Worm (Caenorhabditis elegans) whole organism, L3 larva: ENCODE results near the gene ZK470.14.
A peak's percentile ranks its signal among the peaks of the same experiment; 100 is the strongest.

Experiments used
- R02D3.7 ChIP-seq: fragments of 150-350 bp; optimal IDR thresholded peaks from 2 replicates; lab custom pipeline; 2014; ENCODE audit warnings: missing biosample characterization, missing genetic modification characterization
- ZK546.5 ChIP-seq: sonication (generic microtip); optimal IDR thresholded peaks from 2 replicates; lab custom pipeline; 2017; ENCODE audit warnings: missing biosample characterization, missing genetic modification characterization
- aly-2 ChIP-seq: fragments of 150-350 bp; optimal IDR thresholded peaks from 2 replicates; lab custom pipeline; 2014; ENCODE audit warnings: missing biosample characterization, missing genetic modification characterization
- ama-1 ChIP-seq: fragments of 150-350 bp; optimal IDR thresholded peaks from 2 replicates; lab custom pipeline; 2018
- ceh-16 ChIP-seq: sonication (generic microtip); optimal IDR thresholded peaks from 2 replicates; lab custom pipeline; 2017; ENCODE audit warnings: missing biosample characterization, missing genetic modification characterization
- ceh-28 ChIP-seq: fragments of 150-350 bp; optimal IDR thresholded peaks from 2 replicates; lab custom pipeline; 2014; ENCODE audit warnings: missing biosample characterization, missing genetic modification reagents, missing genetic modification characterization
- ceh-82 ChIP-seq: fragments of 150-350 bp; optimal IDR thresholded peaks from 2 replicates; lab custom pipeline; 2014; ENCODE audit warnings: missing biosample characterization, missing genetic modification characterization
- ceh-9 ChIP-seq: sonication (generic microtip); optimal IDR thresholded peaks from 2 replicates; lab custom pipeline; 2018; ENCODE audit warnings: missing biosample characterization, missing genetic modification characterization
- daf-12 ChIP-seq: fragments of 150-350 bp; optimal IDR thresholded peaks from 2 replicates; lab custom pipeline; 2014; ENCODE audit warnings: missing biosample characterization, missing genetic modification reagents, missing genetic modification characterization
- egl-27 ChIP-seq: sonication (generic microtip); optimal IDR thresholded peaks from 4 replicates; lab custom pipeline; 2017; ENCODE audit warnings: missing biosample characterization, missing genetic modification reagents, missing genetic modification characterization
- egl-5 ChIP-seq: fragments of 150-350 bp; optimal IDR thresholded peaks from 2 replicates; lab custom pipeline; 2017; ENCODE audit warnings: missing biosample characterization, missing genetic modification reagents, missing genetic modification characterization, inconsistent platforms
- elt-1 ChIP-seq: fragments of 150-350 bp; optimal IDR thresholded peaks from 2 replicates; lab custom pipeline; 2014; ENCODE audit warnings: missing biosample characterization, missing genetic modification characterization
- elt-2 ChIP-seq: sonication (generic microtip); optimal IDR thresholded peaks from 2 replicates; lab custom pipeline; 2016; ENCODE audit warnings: missing genetic modification reagents, mild to moderate bottlenecking, missing genetic modification characterization, missing compliant biosample characterization
- elt-3 ChIP-seq, 3 experiments: fragments of 150-350 bp in 1 of 3; sonication (generic microtip) in 2 of 3; optimal IDR thresholded peaks; 2 replicates in 2 of 3; 4 replicates in 1 of 3; lab custom pipeline; 2014 to 2017; ENCODE audit warnings: missing biosample characterization in 3 of 3, missing genetic modification characterization in 3 of 3
- eor-1 ChIP-seq, 2 experiments: fragments of 150-350 bp; optimal IDR thresholded peaks; 2 replicates each; lab custom pipeline; 2014 to 2018; ENCODE audit warnings: missing biosample characterization in 2 of 2, missing genetic modification characterization in 2 of 2
- fkh-10 ChIP-seq: sonication (generic microtip); optimal IDR thresholded peaks from 2 replicates; lab custom pipeline; 2017; ENCODE audit warnings: missing biosample characterization, missing genetic modification reagents, missing genetic modification characterization
- fkh-2 ChIP-seq: fragments of 150-350 bp; optimal IDR thresholded peaks from 2 replicates; lab custom pipeline; 2014; ENCODE audit warnings: missing biosample characterization, missing genetic modification reagents, missing genetic modification characterization
- fos-1 ChIP-seq: fragments of 150-350 bp; optimal IDR thresholded peaks from 2 replicates; lab custom pipeline; 2014; ENCODE audit warnings: missing biosample characterization, missing genetic modification characterization
- hmg-11 ChIP-seq: sonication (generic microtip); optimal IDR thresholded peaks from 2 replicates; lab custom pipeline; 2016; ENCODE audit warnings: missing genetic modification characterization, missing compliant biosample characterization
- jun-1 ChIP-seq: fragments of 150-350 bp; optimal IDR thresholded peaks from 2 replicates; lab custom pipeline; 2014; ENCODE audit warnings: missing biosample characterization, missing genetic modification reagents, missing genetic modification characterization
- lin-15B ChIP-seq: fragments of 150-350 bp; optimal IDR thresholded peaks from 2 replicates; lab custom pipeline; 2014; ENCODE audit warnings: missing biosample characterization, missing genetic modification characterization
- lin-39 ChIP-seq: fragments of 150-350 bp; optimal IDR thresholded peaks from 2 replicates; lab custom pipeline; 2018; ENCODE audit warnings: missing biosample characterization, missing genetic modification reagents, missing genetic modification characterization
- lsy-12 ChIP-seq: sonication (generic microtip); optimal IDR thresholded peaks from 2 replicates; lab custom pipeline; 2016; ENCODE audit warnings: mild to moderate bottlenecking, missing genetic modification characterization, missing compliant biosample characterization
- mdl-1 ChIP-seq: fragments of 150-350 bp; optimal IDR thresholded peaks from 2 replicates; lab custom pipeline; 2014; ENCODE audit warnings: missing biosample characterization, missing genetic modification characterization
- mml-1 ChIP-seq: fragments of 150-350 bp; sonication (generic microtip); optimal IDR thresholded peaks from 3 replicates; lab custom pipeline; 2014; ENCODE audit warnings: missing biosample characterization, missing genetic modification characterization
- nfya-1 ChIP-seq: sonication (generic microtip); optimal IDR thresholded peaks from 2 replicates; lab custom pipeline; 2017; ENCODE audit warnings: missing genetic modification characterization, mild to moderate bottlenecking, missing compliant biosample characterization, antibody characterized with exemption, moderate library complexity; ENCODE audit not compliant: insufficient read depth
- nhr-11 ChIP-seq: fragments of 150-350 bp; optimal IDR thresholded peaks from 2 replicates; lab custom pipeline; 2014; ENCODE audit warnings: missing biosample characterization, missing genetic modification characterization
- nhr-12 ChIP-seq: fragments of 150-350 bp; optimal IDR thresholded peaks from 2 replicates; lab custom pipeline; 2014; ENCODE audit warnings: missing biosample characterization, missing genetic modification characterization
- nhr-23 ChIP-seq: fragments of 150-350 bp; optimal IDR thresholded peaks from 2 replicates; lab custom pipeline; 2014; ENCODE audit warnings: missing biosample characterization, missing genetic modification reagents, missing genetic modification characterization
- nhr-237 ChIP-seq: fragments of 150-350 bp; optimal IDR thresholded peaks from 2 replicates; lab custom pipeline; 2014; ENCODE audit warnings: missing biosample characterization, missing genetic modification characterization
- nhr-25 ChIP-seq: sonication (generic microtip); optimal IDR thresholded peaks from 2 replicates; lab custom pipeline; 2017; ENCODE audit warnings: missing biosample characterization, missing genetic modification characterization
- nhr-28 ChIP-seq: fragments of 150-350 bp; optimal IDR thresholded peaks from 2 replicates; lab custom pipeline; 2014; ENCODE audit warnings: missing biosample characterization, missing genetic modification characterization
- nhr-43 ChIP-seq: sonication (generic microtip); optimal IDR thresholded peaks from 2 replicates; lab custom pipeline; 2016; ENCODE audit warnings: mild to moderate bottlenecking, missing genetic modification characterization, missing compliant biosample characterization; ENCODE audit not compliant: poor library complexity, severe bottlenecking
- nhr-67 ChIP-seq: fragments of 150-350 bp; optimal IDR thresholded peaks from 2 replicates; lab custom pipeline; 2014; ENCODE audit warnings: missing biosample characterization, missing genetic modification characterization
- nhr-76 ChIP-seq: fragments of 150-350 bp; sonication (generic microtip); optimal IDR thresholded peaks from 5 replicates; lab custom pipeline; 2014; ENCODE audit warnings: missing biosample characterization, missing genetic modification characterization
- nhr-77 ChIP-seq: fragments of 150-350 bp; optimal IDR thresholded peaks from 2 replicates; lab custom pipeline; 2014; ENCODE audit warnings: missing biosample characterization, missing genetic modification characterization
- pha-4 ChIP-seq: fragments of 150-350 bp; optimal IDR thresholded peaks from 2 replicates; lab custom pipeline; 2014; ENCODE audit warnings: missing biosample characterization, missing genetic modification reagents, missing genetic modification characterization
- pqm-1 ChIP-seq: fragments of 150-350 bp; optimal IDR thresholded peaks from 2 replicates; lab custom pipeline; 2017; ENCODE audit warnings: missing biosample characterization, missing genetic modification characterization, inconsistent platforms
- sea-2 ChIP-seq: fragments of 150-350 bp; sonication (generic microtip); optimal IDR thresholded peaks from 4 replicates; lab custom pipeline; 2014; ENCODE audit warnings: missing biosample characterization, missing genetic modification reagents, missing genetic modification characterization
- skn-1 ChIP-seq: fragments of 150-350 bp; optimal IDR thresholded peaks from 2 replicates; lab custom pipeline; 2014; ENCODE audit warnings: missing biosample characterization, missing genetic modification characterization
- snpc-4 ChIP-seq: fragments of 150-350 bp; optimal IDR thresholded peaks from 2 replicates; lab custom pipeline; 2014; ENCODE audit warnings: missing biosample characterization, missing genetic modification characterization
- tbx-2 ChIP-seq: sonication (generic microtip); optimal IDR thresholded peaks from 2 replicates; lab custom pipeline; 2016; ENCODE audit warnings: mild to moderate bottlenecking, missing genetic modification characterization, missing compliant biosample characterization
- unc-39 ChIP-seq: sonication (generic microtip); optimal IDR thresholded peaks from 4 replicates; lab custom pipeline; 2017; ENCODE audit warnings: missing biosample characterization, missing genetic modification characterization
- unc-62 ChIP-seq: fragments of 150-350 bp; sonication (generic microtip); optimal IDR thresholded peaks from 4 replicates; lab custom pipeline; 2014; ENCODE audit warnings: missing biosample characterization, missing genetic modification reagents, missing genetic modification characterization
- zag-1 ChIP-seq: fragments of 150-350 bp; optimal IDR thresholded peaks from 2 replicates; lab custom pipeline; 2014; ENCODE audit warnings: missing biosample characterization, missing genetic modification characterization
- ztf-11 ChIP-seq: fragments of 150-350 bp; optimal IDR thresholded peaks from 2 replicates; lab custom pipeline; 2014; ENCODE audit warnings: missing biosample characterization, missing genetic modification characterization
- ztf-4 ChIP-seq: fragments of 150-350 bp; optimal IDR thresholded peaks from 2 replicates; lab custom pipeline; 2014; ENCODE audit warnings: missing biosample characterization, missing genetic modification characterization

ZK470.14 gene

ce11 chrX:4142202-4142601, 25.0 kb upstream of the ZK470.14 start:
- TF ChIP-seq nhr-77 (tag; lab: Kevin White, UChicago) (no peak), elt-1 (tag; lab: Kevin White, UChicago) (no peak), R02D3.7 (no peak), snpc-4 (tag; lab: Kevin White, UChicago) (no peak), tbx-2 (tag; lab: Kevin White, UChicago) (peak; percentile 44), nhr-76 (no peak), aly-2 (tag; lab: Kevin White, UChicago) (no peak), nhr-11 (no peak), nhr-237 (tag; lab: Kevin White, UChicago) (no peak), hmg-11 (no peak), zag-1 (tag; lab: Kevin White, UChicago) (no peak), fos-1 (tag; lab: Kevin White, UChicago) (no peak), lin-39 (tag; lab: Kevin White, UChicago) (no peak), nhr-43 (tag; lab: Kevin White, UChicago) (peak; percentile 97), sea-2 (GFP tag; lab: Kevin White, UChicago) (no peak), nhr-67 (tag; lab: Kevin White, UChicago) (no peak), fkh-2 (tag; lab: Kevin White, UChicago) (no peak), egl-27 (tag; lab: Kevin White, UChicago) (no peak), ztf-11 (tag; lab: Kevin White, UChicago) (no peak), nhr-25 (tag; lab: Kevin White, UChicago) (peak; percentile 85), ztf-4 (peak; percentile 45), egl-5 (tag; lab: Kevin White, UChicago) (no peak), lin-15B (no peak), skn-1 (no peak), daf-12 (no peak), nfya-1 (tag; lab: Kevin White, UChicago) (peak; percentile 71), fkh-10 (GFP tag; lab: Kevin White, UChicago) (no peak), mdl-1 (tag; lab: Kevin White, UChicago) (peak; percentile 88), unc-62 (GFP tag; lab: Kevin White, UChicago) (no peak), ceh-9 (no peak), elt-2 (peak; percentile 55), nhr-28 (tag; lab: Kevin White, UChicago) (no peak), ama-1 (lab: Kevin White, UChicago) (peak; percentile 35), jun-1 (tag; lab: Kevin White, UChicago) (no peak), elt-3 (tag; optimal IDR thresholded peaks at IDR 0.05; lab: Kevin White, UChicago) (no peak), eor-1 (tag; optimal IDR thresholded peaks at IDR 0.05; lab: Kevin White, UChicago) (peak in 1 of 2 experiments; percentile 44), mml-1 (tag; lab: Kevin White, UChicago) (peak; percentile 19), ceh-28 (tag; lab: Kevin White, UChicago) (no peak), ceh-16 (tag; lab: Kevin White, UChicago) (no peak), ZK546.5 (tag; lab: Kevin White, UChicago) (no peak), ceh-82 (tag; lab: Kevin White, UChicago) (no peak), unc-39 (tag; lab: Kevin White, UChicago) (no peak), pqm-1 (tag; lab: Kevin White, UChicago) (peak; percentile 23), pha-4 (peak; percentile 87), lsy-12 (tag; lab: Kevin White, UChicago) (peak; percentile 82), nhr-23 (tag; lab: Kevin White, UChicago) (peak; percentile 46), nhr-12 (tag; lab: Kevin White, UChicago) (no peak)
